Worm (Caenorhabditis elegans) whole organism, early embryonic: ENCODE measurements around the gene C14B4.2.

Experiments used
- B0310.2 ChIP-seq: sonication (generic microtip); optimal IDR thresholded peaks from 2 replicates; lab custom pipeline; 2016; ENCODE audit warnings: mild to moderate bottlenecking, missing genetic modification characterization, missing compliant biosample characterization
- F13C5.2 ChIP-seq: sonication (generic microtip); optimal IDR thresholded peaks from 2 replicates; lab custom pipeline; 2017; ENCODE audit warnings: mild to moderate bottlenecking, missing genetic modification characterization, inconsistent platforms, missing compliant biosample characterization
- aly-1 ChIP-seq: sonication (generic microtip); optimal IDR thresholded peaks from 2 replicates; lab custom pipeline; 2016; ENCODE audit warnings: missing genetic modification characterization, missing compliant biosample characterization
- ama-1 ChIP-seq: fragments of 150-350 bp; optimal IDR thresholded peaks from 2 replicates; lab custom pipeline; 2014
- ceh-13 ChIP-seq: fragments of 200-800 bp; sonication (Bioruptor generic); optimal IDR thresholded peaks from 2 replicates; lab custom pipeline; 2018; ENCODE audit warnings: mild to moderate bottlenecking, missing genetic modification characterization, missing compliant biosample characterization
- ceh-36 ChIP-seq: sonication (generic microtip); optimal IDR thresholded peaks from 2 replicates; lab custom pipeline; 2016; ENCODE audit warnings: missing genetic modification characterization, inconsistent platforms, missing compliant biosample characterization
- ets-7 ChIP-seq: sonication (generic microtip); optimal IDR thresholded peaks from 2 replicates; lab custom pipeline; 2016; ENCODE audit warnings: missing genotype, missing genetic modification characterization, missing compliant biosample characterization
- flt-1 ChIP-seq: fragments of 200-800 bp; sonication (Bioruptor generic); IDR thresholded peaks from 2 replicates; pipeline ENCODE4 v1.3.6; 2022; ENCODE audit warnings: missing genetic modification characterization, missing compliant biosample characterization
- hmbx-1 ChIP-seq: sonication (generic microtip); optimal IDR thresholded peaks from 2 replicates; lab custom pipeline; 2016; ENCODE audit warnings: mild to moderate bottlenecking, missing genetic modification characterization, missing compliant biosample characterization
- hmg-4 ChIP-seq: fragments of 200-800 bp; sonication (Bioruptor generic); optimal IDR thresholded peaks from 2 replicates; lab custom pipeline; 2018; ENCODE audit warnings: mild to moderate bottlenecking, missing genetic modification characterization, missing compliant biosample characterization
- hnd-1 ChIP-seq: sonication (generic microtip); optimal IDR thresholded peaks from 2 replicates; lab custom pipeline; 2016; ENCODE audit warnings: missing genetic modification characterization, missing compliant biosample characterization
- pes-1 ChIP-seq: fragments of 200-800 bp; sonication (Bioruptor generic); IDR thresholded peaks from 2 replicates; pipeline ENCODE4 v1.3.6; 2022; ENCODE audit warnings: missing genetic modification reagents, missing genetic modification characterization, missing compliant biosample characterization
- scrt-1 ChIP-seq: fragments of 200-800 bp; sonication (Bioruptor generic); IDR thresholded peaks from 2 replicates; pipeline ENCODE4 v1.3.6; 2022; ENCODE audit warnings: missing genetic modification characterization, missing compliant biosample characterization
- sea-1 ChIP-seq: fragments of 200-800 bp; sonication (Bioruptor generic); conservative IDR thresholded peaks from 2 replicates; pipeline ENCODE4 v1.3.6; 2022; ENCODE audit warnings: missing genetic modification characterization, missing compliant biosample characterization
- tbx-11 ChIP-seq: fragments of 200-800 bp; sonication (Bioruptor generic); IDR thresholded peaks from 2 replicates; pipeline ENCODE4 v1.3.6; 2022; ENCODE audit warnings: missing genetic modification characterization, missing compliant biosample characterization
- tbx-37 ChIP-seq: fragments of 200-800 bp; sonication (Bioruptor generic); conservative IDR thresholded peaks from 2 replicates; pipeline ENCODE4 v1.3.6; 2022; ENCODE audit warnings: missing genetic modification reagents, missing genetic modification characterization, missing compliant biosample characterization
- tra-4 ChIP-seq: sonication (generic microtip); optimal IDR thresholded peaks from 2 replicates; lab custom pipeline; 2017; ENCODE audit warnings: missing genetic modification characterization, missing compliant biosample characterization

Gene C14B4.2

DNA sequence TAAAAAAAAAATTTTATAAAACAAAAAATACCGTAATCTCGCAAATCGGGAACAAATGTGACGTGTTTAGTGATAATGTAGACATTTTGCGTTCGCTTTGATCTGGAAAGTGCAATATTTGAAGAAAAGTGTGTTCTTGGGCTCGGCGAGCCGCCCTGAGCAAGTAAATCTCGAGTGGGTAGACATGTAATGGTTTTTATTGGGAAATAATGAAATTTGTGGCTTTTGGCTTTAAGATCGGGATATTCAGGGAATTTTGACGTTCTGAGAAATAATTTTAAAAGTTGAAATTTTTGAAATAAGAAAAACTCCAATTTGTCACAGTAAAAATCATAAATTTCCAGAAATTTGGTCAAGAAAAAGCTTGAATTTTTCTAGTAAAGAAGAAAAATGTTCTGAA lies at the start of gene C14B4.2:
C14B4.2 (minus strand) TSS at position 101 of the 400 bp plus-strand sequence.
- no peak for TF ChIP-seq tra-4
- TF ChIP-seq ets-7 (tag; lab: Kevin White, UChicago) = no peak
- no peak for TF ChIP-seq B0310.2 (tag; lab: Kevin White, UChicago)
- no peak for TF ChIP-seq hmbx-1 (tag; lab: Kevin White, UChicago)
- no peak for TF ChIP-seq hmg-4 (GFP tag; lab: Kevin White, UChicago)
- no peak for TF ChIP-seq pes-1 (GFP tag; lab: Robert Waterston, UW)
- no peak for TF ChIP-seq aly-1 (tag; lab: Kevin White, UChicago)
- TF ChIP-seq flt-1 (GFP tag; lab: Robert Waterston, UW) = no peak
- no peak for TF ChIP-seq hnd-1 (tag; lab: Kevin White, UChicago)

DNA sequence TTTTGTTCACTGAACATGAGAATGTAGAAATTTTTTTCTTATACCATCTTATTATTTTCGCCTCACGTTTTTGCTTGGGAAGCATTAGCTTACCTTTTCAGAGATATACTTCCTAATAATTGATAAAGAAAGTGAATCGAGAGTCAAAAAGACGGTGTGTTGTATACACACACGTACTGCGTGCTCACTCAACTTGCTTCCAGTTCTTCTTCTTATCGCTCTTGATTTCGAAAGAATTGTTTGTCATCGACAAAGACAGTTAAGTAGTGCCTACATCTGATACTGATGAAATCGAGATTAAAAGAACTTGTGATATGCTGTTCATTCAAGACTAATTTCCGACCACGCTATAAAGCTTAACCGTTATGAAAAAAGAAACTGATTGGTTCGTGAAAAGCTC lies 48.2 kb upstream of the C14B4.2 start, which contains the start of gene C25F9.5:
C25F9.5 (minus strand) TSS at position 195 of the 400 bp plus-strand sequence.
- TF ChIP-seq pes-1 (GFP tag; lab: Robert Waterston, UW) = no peak
- no peak for TF ChIP-seq ama-1 (lab: Kevin White, UChicago)

DNA sequence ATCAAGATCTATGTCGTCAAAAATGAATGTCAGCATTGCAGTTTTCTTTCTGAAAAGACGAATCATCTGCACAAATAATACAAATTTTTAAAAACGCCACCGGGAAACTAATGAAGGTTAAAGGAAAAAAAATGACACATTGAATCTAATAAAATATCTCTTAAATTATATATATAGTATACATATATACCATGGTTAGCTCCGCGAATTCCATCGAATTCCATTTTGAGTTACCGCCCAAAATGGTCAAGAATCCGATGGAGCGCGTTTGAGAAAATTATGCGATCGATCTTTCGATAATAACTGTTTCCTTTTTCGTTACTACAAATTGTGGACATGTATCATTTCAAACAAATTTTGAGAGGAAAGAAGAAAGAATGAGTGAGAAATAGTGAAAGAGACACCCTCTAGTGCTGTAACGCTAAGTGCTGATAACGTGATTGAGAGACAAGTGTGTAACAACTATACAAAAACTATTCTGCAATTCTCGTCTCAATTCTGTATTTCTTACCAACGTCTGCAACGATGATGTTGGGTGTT lies 42.9 kb upstream of the C14B4.2 start, which contains the start of the genes C25F9.6 and C25F9.10:
C25F9.6 (minus strand) TSS at position 51 of the 540 bp plus-strand sequence.
C25F9.10 (plus strand) TSS at position 454 of the 540 bp plus-strand sequence.
- TF ChIP-seq aly-1 (tag; lab: Kevin White, UChicago) = no peak
- TF ChIP-seq flt-1 (GFP tag; lab: Robert Waterston, UW) = no peak
- no peak for TF ChIP-seq ceh-13 (GFP tag; lab: Kevin White, UChicago)
- no peak for TF ChIP-seq B0310.2 (tag; lab: Kevin White, UChicago)
- TF ChIP-seq scrt-1 = no peak
- no peak for TF ChIP-seq ets-7 (tag; lab: Kevin White, UChicago)
- TF ChIP-seq sea-1 (GFP tag; lab: Robert Waterston, UW) = no peak
- no peak for TF ChIP-seq hmbx-1 (tag; lab: Kevin White, UChicago)
- TF ChIP-seq pes-1 (GFP tag; lab: Robert Waterston, UW) = no peak
- TF ChIP-seq hnd-1 (tag; lab: Kevin White, UChicago) = no peak
- TF ChIP-seq tbx-11 (GFP tag; lab: Robert Waterston, UW) = no peak
- no peak for TF ChIP-seq ama-1 (lab: Kevin White, UChicago)
- TF ChIP-seq ceh-36 (tag; lab: Kevin White, UChicago) = no peak
- no peak for TF ChIP-seq F13C5.2 (tag; lab: Kevin White, UChicago)
- no peak for TF ChIP-seq tbx-37 (GFP tag; lab: Robert Waterston, UW)
- TF ChIP-seq tra-4 = no peak
- no peak for TF ChIP-seq hmg-4 (GFP tag; lab: Kevin White, UChicago)

DNA sequence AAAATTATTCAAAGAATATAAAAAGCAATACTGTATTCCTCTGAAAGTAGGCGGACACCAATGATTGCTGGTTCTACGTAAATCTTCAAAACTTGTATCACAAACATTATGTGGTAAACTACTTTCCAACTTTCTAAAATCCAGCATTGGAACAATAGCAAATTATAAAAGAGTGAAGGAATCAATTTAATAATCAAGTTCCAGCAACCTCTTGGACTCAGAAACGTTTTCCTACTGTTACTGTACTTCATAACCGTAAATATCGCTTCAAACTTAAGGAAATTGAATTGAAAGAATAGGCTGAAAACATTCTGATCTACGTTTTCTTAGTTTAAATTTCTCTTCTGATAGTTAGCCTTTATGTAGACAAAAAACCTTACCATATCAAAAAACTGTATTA lies 41.2 kb upstream of the C14B4.2 start:
- TF ChIP-seq hnd-1 (tag; lab: Kevin White, UChicago) (no peak), pes-1 (GFP tag; lab: Robert Waterston, UW) (no peak), aly-1 (tag; lab: Kevin White, UChicago) (no peak), ceh-36 (tag; lab: Kevin White, UChicago) (no peak), tbx-37 (GFP tag; lab: Robert Waterston, UW) (no peak), tbx-11 (GFP tag; lab: Robert Waterston, UW) (no peak), flt-1 (GFP tag; lab: Robert Waterston, UW) (no peak), F13C5.2 (tag; lab: Kevin White, UChicago) (no peak), hmbx-1 (tag; lab: Kevin White, UChicago) (no peak), ama-1 (lab: Kevin White, UChicago) (no peak), sea-1 (GFP tag; lab: Robert Waterston, UW) (no peak), ceh-13 (GFP tag; lab: Kevin White, UChicago) (no peak), ets-7 (tag; lab: Kevin White, UChicago) (no peak), tra-4 (no peak), B0310.2 (tag; lab: Kevin White, UChicago) (no peak), scrt-1 (no peak), hmg-4 (GFP tag; lab: Kevin White, UChicago) (no peak)

DNA sequence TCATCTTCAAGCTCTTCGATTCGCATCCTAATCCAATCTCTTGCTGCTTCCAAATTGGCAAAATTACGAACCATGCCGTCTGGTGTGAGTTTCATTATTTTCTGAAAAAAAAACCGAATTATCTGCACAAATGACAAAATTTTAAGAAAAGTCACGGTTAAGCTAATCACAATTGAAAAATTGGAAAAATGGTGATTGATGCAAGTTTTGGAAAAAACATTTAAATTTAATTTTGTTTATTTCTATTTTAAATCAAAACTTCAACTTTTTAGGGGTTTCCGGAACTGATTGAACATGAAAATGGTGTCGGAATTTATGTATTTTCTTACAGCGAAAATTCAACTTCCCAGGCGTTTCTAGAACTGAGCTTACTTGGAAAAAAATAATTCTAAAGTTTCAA lies 40.4 kb upstream of the C14B4.2 start, which contains the start of gene C25F9.12:
C25F9.12 (minus strand) TSS at position 101 of the 400 bp plus-strand sequence.
- TF ChIP-seq scrt-1 = no peak
- TF ChIP-seq F13C5.2 (tag; lab: Kevin White, UChicago) = no peak
- no peak for TF ChIP-seq tbx-11 (GFP tag; lab: Robert Waterston, UW)
- no peak for TF ChIP-seq tbx-37 (GFP tag; lab: Robert Waterston, UW)
- TF ChIP-seq B0310.2 (tag; lab: Kevin White, UChicago) = no peak
- no peak for TF ChIP-seq ama-1 (lab: Kevin White, UChicago)
- no peak for TF ChIP-seq pes-1 (GFP tag; lab: Robert Waterston, UW)
- no peak for TF ChIP-seq ceh-13 (GFP tag; lab: Kevin White, UChicago)
- no peak for TF ChIP-seq sea-1 (GFP tag; lab: Robert Waterston, UW)
- TF ChIP-seq flt-1 (GFP tag; lab: Robert Waterston, UW) = no peak
- TF ChIP-seq tra-4 = no peak

DNA sequence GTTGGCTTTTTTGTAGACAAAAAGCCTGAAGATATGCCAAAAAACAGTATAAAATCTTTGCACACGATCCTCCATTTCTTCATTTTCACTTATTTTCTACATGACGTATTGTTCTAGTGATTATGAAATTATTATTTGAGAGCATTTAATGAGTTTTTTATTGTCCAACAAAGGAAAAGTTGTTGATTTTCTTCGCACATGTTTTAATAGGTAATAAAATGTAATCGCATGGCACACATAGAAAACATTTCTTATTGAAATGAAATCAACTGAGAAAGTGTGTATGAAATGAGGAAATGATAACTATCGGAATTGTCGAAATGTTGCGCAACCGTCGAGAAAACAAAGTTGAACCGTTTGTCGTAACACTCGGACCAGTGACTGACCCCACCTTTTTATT lies 39.0 kb upstream of the C14B4.2 start:
- TF ChIP-seq B0310.2 (tag; lab: Kevin White, UChicago) = no peak
- TF ChIP-seq tra-4 = no peak
- no peak for TF ChIP-seq ceh-36 (tag; lab: Kevin White, UChicago)
- no peak for TF ChIP-seq flt-1 (GFP tag; lab: Robert Waterston, UW)
- TF ChIP-seq aly-1 (tag; lab: Kevin White, UChicago) = no peak
- TF ChIP-seq hmbx-1 (tag; lab: Kevin White, UChicago) = no peak
- no peak for TF ChIP-seq sea-1 (GFP tag; lab: Robert Waterston, UW)
- TF ChIP-seq hnd-1 (tag; lab: Kevin White, UChicago) = no peak
- no peak for TF ChIP-seq tbx-11 (GFP tag; lab: Robert Waterston, UW)
- TF ChIP-seq scrt-1 = no peak
- TF ChIP-seq tbx-37 (GFP tag; lab: Robert Waterston, UW) = no peak
- TF ChIP-seq F13C5.2 (tag; lab: Kevin White, UChicago) = no peak
- TF ChIP-seq ceh-13 (GFP tag; lab: Kevin White, UChicago) = no peak
- TF ChIP-seq ets-7 (tag; lab: Kevin White, UChicago) = no peak
- no peak for TF ChIP-seq ama-1 (lab: Kevin White, UChicago)
- TF ChIP-seq pes-1 (GFP tag; lab: Robert Waterston, UW) = no peak
